Worm (Caenorhabditis elegans) whole organism, L4/young adult: ENCODE results near the gene B0454.8.
"Not testable (repeated sequence)": the region's sequence is repeated elsewhere in the genome, so short reads cannot be mapped to it uniquely, and the experiment has no call there.

Experiments
- W03F9.2 ChIP-seq: fragments of 150-350 bp; optimal IDR thresholded peaks from 2 replicates; lab custom pipeline; 2014; ENCODE audit warnings: missing biosample characterization, missing genetic modification characterization
- him-1 ChIP-seq: sonication (generic microtip); optimal IDR thresholded peaks from 2 replicates; lab custom pipeline; 2016; ENCODE audit warnings: missing genotype, missing genetic modification reagents, missing genetic modification characterization, missing compliant biosample characterization

ce11 chrII:3032480-3032879 lies 10.8 kb downstream of the B0454.8 start, which contains the start of gene B0454.6:
- not testable (repeated sequence) for TF ChIP-seq him-1, W03F9.2
